Worm (Caenorhabditis elegans) whole organism, mixed stage, embryonic: ENCODE data around the gene T23F2.5.

Source experiments
- ceh-39 ChIP-seq: fragments of 150-350 bp; optimal IDR thresholded peaks from 2 replicates; lab custom pipeline; 2014; ENCODE audit warnings: missing biosample characterization, missing genetic modification characterization
- elt-1 ChIP-seq: sonication (generic microtip); optimal IDR thresholded peaks from 2 replicates; lab custom pipeline; 2017; ENCODE audit warnings: missing genetic modification characterization, mild to moderate bottlenecking, missing compliant biosample characterization, antibody characterized with exemption, moderate library complexity, borderline replicate concordance; ENCODE audit not compliant: insufficient read depth
- mab-5 ChIP-seq: fragments of 150-350 bp; optimal IDR thresholded peaks from 2 replicates; lab custom pipeline; 2014; ENCODE audit warnings: missing biosample characterization, missing genetic modification characterization
- nhr-28 ChIP-seq: fragments of 150-350 bp; optimal IDR thresholded peaks from 2 replicates; lab custom pipeline; 2014; ENCODE audit warnings: missing biosample characterization, missing genetic modification characterization
- sptf-1 ChIP-seq: sonication (generic microtip); optimal IDR thresholded peaks from 2 replicates; lab custom pipeline; 2017; ENCODE audit warnings: mild to moderate bottlenecking, missing genetic modification characterization, moderate library complexity, missing compliant biosample characterization
- unc-120 ChIP-seq: sonication (generic microtip); optimal IDR thresholded peaks from 2 replicates; lab custom pipeline; 2017; ENCODE audit warnings: missing genetic modification characterization, missing compliant biosample characterization; ENCODE audit not compliant: poor library complexity, severe bottlenecking
- unc-62 ChIP-seq: fragments of 150-350 bp; optimal IDR thresholded peaks from 2 replicates; lab custom pipeline; 2014; ENCODE audit warnings: missing biosample characterization, missing genetic modification reagents, missing genetic modification characterization

- no peak for TF ChIP-seq elt-1
- TF ChIP-seq mab-5 (tag; lab: Kevin White, UChicago): no peak
- no peak for TF ChIP-seq unc-62 (GFP tag; lab: Kevin White, UChicago)
- no peak for TF ChIP-seq nhr-28 (tag; lab: Kevin White, UChicago)
- TF ChIP-seq sptf-1: no peak
- TF ChIP-seq ceh-39 (tag; lab: Kevin White, UChicago): no peak
- TF ChIP-seq unc-120: no peak
Measured at ce11 chrX:5543651-5544050, 26.7 kb upstream of the T23F2.5 start, which contains the start of gene C54G7.1.
